Worm (Caenorhabditis elegans) whole organism, early embryonic: ENCODE measurements around the gene W05E10.1.

Source experiments
- B0310.2 ChIP-seq: sonication (generic microtip); optimal IDR thresholded peaks from 2 replicates; lab custom pipeline; 2016; ENCODE audit warnings: mild to moderate bottlenecking, missing genetic modification characterization, missing compliant biosample characterization
- ama-1 ChIP-seq: fragments of 150-350 bp; optimal IDR thresholded peaks from 2 replicates; lab custom pipeline; 2014
- ceh-13 ChIP-seq: fragments of 200-800 bp; sonication (Bioruptor generic); optimal IDR thresholded peaks from 2 replicates; lab custom pipeline; 2018; ENCODE audit warnings: mild to moderate bottlenecking, missing genetic modification characterization, missing compliant biosample characterization
- hmbx-1 ChIP-seq: sonication (generic microtip); optimal IDR thresholded peaks from 2 replicates; lab custom pipeline; 2016; ENCODE audit warnings: mild to moderate bottlenecking, missing genetic modification characterization, missing compliant biosample characterization
- hnd-1 ChIP-seq: sonication (generic microtip); optimal IDR thresholded peaks from 2 replicates; lab custom pipeline; 2016; ENCODE audit warnings: missing genetic modification characterization, missing compliant biosample characterization
- scrt-1 ChIP-seq: fragments of 200-800 bp; sonication (Bioruptor generic); IDR thresholded peaks from 2 replicates; pipeline ENCODE4 v1.3.6; 2022; ENCODE audit warnings: missing genetic modification characterization, missing compliant biosample characterization
- sea-1 ChIP-seq: fragments of 200-800 bp; sonication (Bioruptor generic); conservative IDR thresholded peaks from 2 replicates; pipeline ENCODE4 v1.3.6; 2022; ENCODE audit warnings: missing genetic modification characterization, missing compliant biosample characterization

ce11 chrV:11715797-11716196 lies 24.3 kb upstream of the W05E10.1 start, which contains the start of gene tre-3:
- TF ChIP-seq ceh-13 (GFP tag; lab: Kevin White, UChicago) = no peak
- TF ChIP-seq ama-1 (lab: Kevin White, UChicago) = no peak
- TF ChIP-seq sea-1 (GFP tag; lab: Robert Waterston, UW) = no peak
- no peak for TF ChIP-seq hnd-1 (tag; lab: Kevin White, UChicago)
- TF ChIP-seq B0310.2 (tag; lab: Kevin White, UChicago) = no peak
- no peak for TF ChIP-seq scrt-1 (GFP tag; lab: Robert Waterston, UW)
- no peak for TF ChIP-seq hmbx-1 (tag; lab: Kevin White, UChicago)
